Fruit fly (Drosophila melanogaster): Measurements from ENCODE around the gene nuf.

DNA sequence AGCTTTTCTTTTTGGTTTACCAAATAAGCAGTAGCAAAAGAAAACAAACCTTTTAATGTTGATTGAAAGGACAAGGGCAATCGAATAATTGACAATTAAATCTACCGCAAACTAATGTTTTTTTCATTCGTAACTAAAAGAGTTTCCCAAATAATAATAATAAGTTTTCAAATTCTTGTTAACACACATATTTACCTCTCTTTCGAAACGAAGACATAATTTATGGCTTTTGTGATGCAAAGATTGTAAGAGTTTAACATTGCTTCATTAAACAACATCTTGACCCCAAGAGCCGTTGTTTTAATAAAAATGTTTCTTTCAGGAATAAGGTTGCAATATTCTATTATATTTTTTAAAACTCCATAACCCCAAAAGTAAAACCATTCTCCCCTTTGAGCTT, 12.2 kb upstream of the nuf start, which contains the start of gene D:
- TF ChIP-seq Ets98B (GFP tag; IDR thresholded peaks at IDR 0.05) (no peak), CG4496 (GFP tag; IDR thresholded peaks at IDR 0.05) (no peak), CG32121 (GFP tag; IDR thresholded peaks at IDR 0.05) (no peak)
